In the genomic region with DNA sequence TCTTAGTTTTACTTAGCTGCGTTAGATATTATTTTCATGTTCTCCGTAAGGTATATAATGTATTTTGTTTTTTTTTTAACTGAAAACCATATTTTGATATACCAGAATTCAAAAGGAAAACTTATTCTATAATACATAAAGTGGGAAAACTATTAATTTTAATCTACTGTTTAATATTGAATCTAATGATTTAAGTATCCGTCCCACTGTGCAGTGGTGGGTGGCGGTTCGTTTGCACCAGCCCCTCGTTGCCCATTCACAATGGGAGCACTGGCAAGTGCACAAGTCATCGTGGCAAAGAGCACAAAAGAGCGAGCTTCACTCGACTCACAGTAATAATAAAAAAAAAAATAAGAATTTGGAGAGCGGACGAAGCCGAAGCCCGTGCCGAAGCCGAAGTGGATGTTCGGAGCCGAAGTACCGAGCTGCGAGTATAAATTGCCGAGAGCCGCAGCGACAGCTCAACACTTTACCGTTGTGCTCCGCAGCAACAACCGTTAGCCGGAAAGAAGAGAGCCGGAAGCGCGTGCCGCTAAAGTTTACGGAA, we compare ENCODE assay signal across 4 fruit fly cellular contexts.
TF ChIP-seq lines count a peak whose summit lies in the region.

A gene (plus strand): TSS at position 475 of the 547 bp plus-strand sequence.

TF ChIP-seq in whole organism, adult, 20 proteins besides CTCF, POLR2A, EP300 and RAD21 (continued from another document):
- TF ChIP-seq CG5204 (GFP tag; optimal IDR thresholded peaks at IDR 0.05; lab: Kevin White, UChicago), result peak; percentile 15
- TF ChIP-seq CG14711 (tag; optimal IDR thresholded peaks at IDR 0.05; lab: Kevin White, UChicago), result no peak
- no peak for TF ChIP-seq kay (GFP tag; lab: Kevin White, UChicago; ENCODE audit: borderline replicate concordance)

TF ChIP-seq in whole organism, embryonic, 481 proteins besides CTCF, POLR2A, EP300 and RAD21 (continued from another document and continues in another):
- no peak for TF ChIP-seq Fer2 (tag; optimal IDR thresholded peaks at IDR 0.05; lab: Kevin White, UChicago)
- TF ChIP-seq Dp (GFP tag; optimal IDR thresholded peaks at IDR 0.05; lab: Kevin White, UChicago), result no peak
- TF ChIP-seq CG12769 (tag; optimal IDR thresholded peaks at IDR 0.05; lab: Kevin White, UChicago), result no peak
- TF ChIP-seq CG9797 (GFP tag; optimal IDR thresholded peaks at IDR 0.05; lab: Kevin White, UChicago), result no peak
- no peak for TF ChIP-seq CG5180 (GFP tag; optimal IDR thresholded peaks at IDR 0.05; lab: Kevin White, UChicago)
- TF ChIP-seq fru (optimal IDR thresholded peaks at IDR 0.05; lab: Kevin White, UChicago), result no peak
- TF ChIP-seq CG10321 (GFP tag; IDR thresholded peaks at IDR 0.05; lab: Robert Waterston, UW), result no peak
- no peak for TF ChIP-seq CG31388 (GFP tag; optimal IDR thresholded peaks at IDR 0.05; lab: Kevin White, UChicago)
- TF ChIP-seq CHES-1-like (GFP tag; optimal IDR thresholded peaks at IDR 0.05; lab: Kevin White, UChicago), result no peak
- peak; percentile 5 for TF ChIP-seq CG6854 (GFP tag; optimal IDR thresholded peaks at IDR 0.05; lab: Kevin White, UChicago)
- TF ChIP-seq Mad (GFP tag; optimal IDR thresholded peaks at IDR 0.05; lab: Kevin White, UChicago), result no peak
- TF ChIP-seq lov (optimal IDR thresholded peaks at IDR 0.05; lab: Kevin White, UChicago), result no peak
- TF ChIP-seq lov (GFP tag; IDR thresholded peaks at IDR 0.05; lab: Robert Waterston, UW), result 0 out of 3 replicates have a peak, but pooled peaks have one; percentile 9
- no peak for TF ChIP-seq Blimp-1 (GFP tag; optimal IDR thresholded peaks at IDR 0.05; lab: Kevin White, UChicago)
- TF ChIP-seq Ets65A (GFP tag; lab: Kevin White, UChicago), result no peak
- TF ChIP-seq en (GFP tag; optimal IDR thresholded peaks at IDR 0.05; lab: Kevin White, UChicago), result no peak
- no peak for TF ChIP-seq gcm2 (GFP tag; optimal IDR thresholded peaks at IDR 0.05; lab: Kevin White, UChicago)
- TF ChIP-seq kah (GFP tag; optimal IDR thresholded peaks at IDR 0.05; lab: Kevin White, UChicago), result no peak
- TF ChIP-seq dan (GFP tag; IDR thresholded peaks at IDR 0.05; lab: Robert Waterston, UW), result no peak
- no peak; the same call in 1 of the 2 replicates for TF ChIP-seq seq (GFP tag; IDR thresholded peaks at IDR 0.05; lab: Robert Waterston, UW)
- no peak for TF ChIP-seq CG5245 (GFP tag; optimal IDR thresholded peaks at IDR 0.05; lab: Kevin White, UChicago)
- no peak for TF ChIP-seq CG1529 (GFP tag; optimal IDR thresholded peaks at IDR 0.05; lab: Kevin White, UChicago)
- TF ChIP-seq fd96Cb (tag; optimal IDR thresholded peaks at IDR 0.05; lab: Kevin White, UChicago), result peak; percentile 20
- peak; percentile 42 for TF ChIP-seq az2 (GFP tag; optimal IDR thresholded peaks at IDR 0.05; lab: Kevin White, UChicago)
- TF ChIP-seq CoRest (tag; optimal IDR thresholded peaks at IDR 0.05; lab: Kevin White, UChicago), result peak; percentile 58
- TF ChIP-seq CG11696 (GFP tag; IDR thresholded peaks at IDR 0.05; lab: Robert Waterston, UW), result no peak
- 0 out of 3 replicates have a peak, but pooled peaks have one; percentile 5 for TF ChIP-seq zen2 (GFP tag; IDR thresholded peaks at IDR 0.05; lab: Robert Waterston, UW; ENCODE audit: partially characterized antibody)
- TF ChIP-seq CkIIα-i1 (GFP tag; IDR thresholded peaks at IDR 0.05; lab: Robert Waterston, UW), result no peak
- no peak for TF ChIP-seq Lim3 (GFP tag; IDR thresholded peaks at IDR 0.05; lab: Robert Waterston, UW)
- TF ChIP-seq CG2712 (tag; optimal IDR thresholded peaks at IDR 0.05; lab: Kevin White, UChicago), result peak; percentile 97
- TF ChIP-seq mirr (GFP tag; optimal IDR thresholded peaks at IDR 0.05; lab: Kevin White, UChicago), result no peak
- no peak for TF ChIP-seq CG17385 (GFP tag; optimal IDR thresholded peaks at IDR 0.05; lab: Kevin White, UChicago)
- TF ChIP-seq odd (GFP tag; optimal IDR thresholded peaks at IDR 0.05; lab: Kevin White, UChicago), result peak; percentile 28
- no peak for TF ChIP-seq lilli (GFP tag; optimal IDR thresholded peaks at IDR 0.05; lab: Kevin White, UChicago)
- TF ChIP-seq CG33213 (GFP tag; optimal IDR thresholded peaks at IDR 0.05; lab: Kevin White, UChicago), result no peak
- TF ChIP-seq CG4854 (GFP tag; optimal IDR thresholded peaks at IDR 0.05; lab: Kevin White, UChicago), result no peak
- no peak for TF ChIP-seq peb (GFP tag; IDR thresholded peaks at IDR 0.05; lab: Robert Waterston, UW)
- TF ChIP-seq CG6272 (GFP tag; IDR thresholded peaks at IDR 0.05; lab: Robert Waterston, UW), result no peak
- TF ChIP-seq dmrt11E (tag; optimal IDR thresholded peaks at IDR 0.05; lab: Kevin White, UChicago), result no peak
- no peak for TF ChIP-seq Adf1 (GFP tag; IDR thresholded peaks at IDR 0.05; lab: Robert Waterston, UW)
- no peak for TF ChIP-seq CG16813 (GFP tag; IDR thresholded peaks at IDR 0.05; lab: Robert Waterston, UW; ENCODE audit: partially characterized antibody)
- TF ChIP-seq CG10959 (GFP tag; IDR thresholded peaks at IDR 0.05; lab: Robert Waterston, UW), result no peak

TF ChIP-seq in whole organism, prepupa, 60 proteins besides CTCF, POLR2A, EP300 and RAD21 (continued from another document):
- TF ChIP-seq Sox15 (GFP tag; optimal IDR thresholded peaks at IDR 0.05; lab: Kevin White, UChicago), result no peak
- TF ChIP-seq Hr39 (GFP tag; optimal IDR thresholded peaks at IDR 0.05; lab: Kevin White, UChicago), result peak; percentile 11
- peak; percentile 60 for TF ChIP-seq Hr4 (GFP tag; optimal IDR thresholded peaks at IDR 0.05; lab: Kevin White, UChicago)
- TF ChIP-seq CG8319 (GFP tag; optimal IDR thresholded peaks at IDR 0.05; lab: Kevin White, UChicago), result no peak
- peak; percentile 67; the same call in 1 of the 3 replicates for TF ChIP-seq CG8119 (GFP tag; IDR thresholded peaks at IDR 0.05; lab: Robert Waterston, UW)
- TF ChIP-seq CG6854 (GFP tag; optimal IDR thresholded peaks at IDR 0.05; lab: Kevin White, UChicago), result peak; percentile 47
- TF ChIP-seq CG3032 (tag; optimal IDR thresholded peaks at IDR 0.05; lab: Kevin White, UChicago), result peak; percentile 51
- peak; percentile 3 for TF ChIP-seq Smox (GFP tag; optimal IDR thresholded peaks at IDR 0.05; lab: Kevin White, UChicago)
- no peak for TF ChIP-seq dsx (GFP tag; optimal IDR thresholded peaks at IDR 0.05; lab: Kevin White, UChicago; ENCODE audit: poor library complexity, severe bottlenecking)
- peak; percentile 36 for TF ChIP-seq achi (GFP tag; optimal IDR thresholded peaks at IDR 0.05; lab: Kevin White, UChicago)
- TF ChIP-seq Ets96B (tag; optimal IDR thresholded peaks at IDR 0.05; lab: Kevin White, UChicago), result peak; percentile 41
- peak; percentile 77 for TF ChIP-seq CG32006 (GFP tag; optimal IDR thresholded peaks at IDR 0.05; lab: Kevin White, UChicago)
- peak; percentile 52 for TF ChIP-seq CG7368 (GFP tag; optimal IDR thresholded peaks at IDR 0.05; lab: Kevin White, UChicago)
- peak; percentile 70 for TF ChIP-seq CG16779 (tag; optimal IDR thresholded peaks at IDR 0.05; lab: Kevin White, UChicago)
- no peak for TF ChIP-seq Ets21C (GFP tag; optimal IDR thresholded peaks at IDR 0.05; lab: Kevin White, UChicago)
- TF ChIP-seq Hr38 (GFP tag; optimal IDR thresholded peaks at IDR 0.05; lab: Kevin White, UChicago), result no peak
- TF ChIP-seq dac (GFP tag; optimal IDR thresholded peaks at IDR 0.05; lab: Kevin White, UChicago), result peak; percentile 37
- TF ChIP-seq CG4318 (GFP tag; optimal IDR thresholded peaks at IDR 0.05; lab: Kevin White, UChicago), result peak; percentile 32
- peak; percentile 31 for TF ChIP-seq CG10631 (GFP tag; optimal IDR thresholded peaks at IDR 0.05; lab: Kevin White, UChicago)
- peak; percentile 71 for TF ChIP-seq net (GFP tag; optimal IDR thresholded peaks at IDR 0.05; lab: Kevin White, UChicago)
- TF ChIP-seq Sox14 (GFP tag; optimal IDR thresholded peaks at IDR 0.05; lab: Kevin White, UChicago), result peak; percentile 15
- no peak for TF ChIP-seq fd85E (GFP tag; optimal IDR thresholded peaks at IDR 0.05; lab: Kevin White, UChicago)
- peak; percentile 86 for TF ChIP-seq Eip78C (GFP tag; lab: Kevin White, UChicago)
- peak; percentile 85 for TF ChIP-seq eg (GFP tag; IDR thresholded peaks at IDR 0.05; lab: Robert Waterston, UW)
- peak; percentile 53 for TF ChIP-seq CG10669 (GFP tag; optimal IDR thresholded peaks at IDR 0.05; lab: Kevin White, UChicago)
- peak; percentile 96 for TF ChIP-seq svp (GFP tag; lab: Kevin White, UChicago)
- peak; percentile 25 for TF ChIP-seq CG8632 (GFP tag; optimal IDR thresholded peaks at IDR 0.05; lab: Kevin White, UChicago)
- peak; percentile 42 for TF ChIP-seq esn (GFP tag; optimal IDR thresholded peaks at IDR 0.05; lab: Kevin White, UChicago)
- peak; percentile 87 for TF ChIP-seq CG6163 (GFP tag; IDR thresholded peaks at IDR 0.05; lab: Robert Waterston, UW)
- TF ChIP-seq topi (GFP tag; optimal IDR thresholded peaks at IDR 0.05; lab: Kevin White, UChicago), result peak; percentile 50
- peak; percentile 44 for TF ChIP-seq CG6808 (GFP tag; optimal IDR thresholded peaks at IDR 0.05; lab: Kevin White, UChicago)
- peak; percentile 34 to 61 for TF ChIP-seq salr (GFP tag; optimal IDR thresholded peaks at IDR 0.05; lab: Kevin White, UChicago)
- TF ChIP-seq pdm3 (GFP tag; optimal IDR thresholded peaks at IDR 0.05; lab: Kevin White, UChicago), result peak; percentile 38
- no peak for TF ChIP-seq fkh (GFP tag; optimal IDR thresholded peaks at IDR 0.05; lab: Kevin White, UChicago)
- peak; percentile 76 for TF ChIP-seq CG1621 (tag; optimal IDR thresholded peaks at IDR 0.05; lab: Kevin White, UChicago)
- TF ChIP-seq CG9139 (GFP tag; optimal IDR thresholded peaks at IDR 0.05; lab: Kevin White, UChicago), result peak; percentile 66
- TF ChIP-seq CG6276 (GFP tag; optimal IDR thresholded peaks at IDR 0.05; lab: Kevin White, UChicago), result peak; percentile 71
- peak; percentile 21 for TF ChIP-seq CG31627 (GFP tag; optimal IDR thresholded peaks at IDR 0.05; lab: Kevin White, UChicago)
- TF ChIP-seq Gug (GFP tag; IDR thresholded peaks at IDR 0.05; lab: Robert Waterston, UW), result no peak
- peak; percentile 58 to 80 for TF ChIP-seq ss (GFP tag; optimal IDR thresholded peaks at IDR 0.05; lab: Kevin White, UChicago)
- TF ChIP-seq CG6792 (GFP tag; optimal IDR thresholded peaks at IDR 0.05; lab: Kevin White, UChicago), result peak; percentile 23
- peak; percentile 53 for TF ChIP-seq spab (GFP tag; optimal IDR thresholded peaks at IDR 0.05; lab: Kevin White, UChicago)
- no peak for TF ChIP-seq CG34406 (GFP tag; optimal IDR thresholded peaks at IDR 0.05; lab: Kevin White, UChicago)

TF ChIP-seq in whole organism, pupa, 21 proteins besides CTCF, POLR2A, EP300 and RAD21 (continued from another document):
- TF ChIP-seq CG10348 (GFP tag; IDR thresholded peaks at IDR 0.05; lab: Robert Waterston, UW) (no peak), CG4496 (GFP tag; IDR thresholded peaks at IDR 0.05; lab: Robert Waterston, UW) (peak; percentile 94)
